Fruit fly (Drosophila melanogaster) whole organism, embryonic: ENCODE data around the gene Rgl.
A peak's percentile ranks its signal among the peaks of the same experiment; 100 is the strongest.

Source experiments
- CG10209 ChIP-seq: fragments of 200-800 bp; sonication (Bioruptor generic); optimal IDR thresholded peaks from 3 replicates; lab custom pipeline; 2017; ENCODE audit warnings: missing biosample characterization, mild to moderate bottlenecking, missing genetic modification characterization, missing genetic modification reagents
- CG12769 ChIP-seq: fragments of 200-800 bp; sonication (Bioruptor generic); optimal IDR thresholded peaks from 2 replicates; lab custom pipeline; 2019; ENCODE audit warnings: missing biosample characterization, mild to moderate bottlenecking, missing genetic modification characterization, moderate library complexity
- CG13296 ChIP-seq: fragments of 200-800 bp; sonication (Bioruptor generic); optimal IDR thresholded peaks from 3 replicates; lab custom pipeline; 2018; ENCODE audit warnings: missing biosample characterization, mild to moderate bottlenecking, missing genetic modification characterization
- CG14965 ChIP-seq: fragments of 200-800 bp; sonication (Bioruptor generic); optimal IDR thresholded peaks from 2 replicates; lab custom pipeline; 2016; ENCODE audit warnings: missing biosample characterization, missing genetic modification characterization, borderline replicate concordance
- CG1529 ChIP-seq: fragments of 200-800 bp; sonication (Bioruptor generic); optimal IDR thresholded peaks from 3 replicates; lab custom pipeline; 2018; ENCODE audit warnings: missing biosample characterization, missing genetic modification characterization
- CG1602 ChIP-seq: fragments of 200-800 bp; sonication (Bioruptor generic); optimal IDR thresholded peaks from 3 replicates; lab custom pipeline; 2016; ENCODE audit warnings: missing biosample characterization, missing genetic modification characterization
- CG1603 ChIP-seq: fragments of 200-800 bp; sonication (Bioruptor generic); optimal IDR thresholded peaks from 2 replicates; lab custom pipeline; 2019; ENCODE audit warnings: missing biosample characterization, mild to moderate bottlenecking, missing genetic modification characterization, moderate library complexity
- CG18262 ChIP-seq: fragments of 200-800 bp; optimal IDR thresholded peaks from 3 replicates; lab custom pipeline; 2019; ENCODE audit warnings: missing biosample characterization, mild to moderate bottlenecking, missing genetic modification characterization, moderate library complexity
- CG18476 ChIP-seq: fragments of 200-800 bp; sonication (Bioruptor generic); optimal IDR thresholded peaks from 2 replicates; lab custom pipeline; 2016; ENCODE audit warnings: missing biosample characterization, mild to moderate bottlenecking, missing genetic modification characterization
- CG18599 ChIP-seq: fragments of 200-800 bp; sonication (Bioruptor generic); optimal IDR thresholded peaks from 3 replicates; lab custom pipeline; 2017; ENCODE audit warnings: missing biosample characterization, missing genetic modification characterization, mild to moderate bottlenecking, moderate library complexity, missing genetic modification reagents
- CG2116 ChIP-seq: fragments of 200-800 bp; sonication (Bioruptor generic); optimal IDR thresholded peaks from 3 replicates; lab custom pipeline; 2018; ENCODE audit warnings: missing biosample characterization, mild to moderate bottlenecking, missing genetic modification characterization
- CG2120 ChIP-seq: fragments of 200-800 bp; sonication (Bioruptor generic); optimal IDR thresholded peaks from 3 replicates; lab custom pipeline; 2016; ENCODE audit warnings: missing biosample characterization, missing genetic modification characterization
- CG2712 ChIP-seq: fragments of 200-800 bp; optimal IDR thresholded peaks from 3 replicates; lab custom pipeline; 2019; ENCODE audit warnings: missing biosample characterization, mild to moderate bottlenecking, missing genetic modification characterization, moderate library complexity
- CG30403 ChIP-seq: fragments of 200-800 bp; sonication (Bioruptor generic); optimal IDR thresholded peaks from 3 replicates; lab custom pipeline; 2016; ENCODE audit warnings: missing biosample characterization, missing genetic modification characterization
- CG3726 ChIP-seq: fragments of 200-800 bp; sonication (Bioruptor generic); IDR thresholded peaks from 3 replicates; pipeline ENCODE4, ENCODE4 v1.3.6; 2022; ENCODE audit warnings: missing biosample characterization, missing genetic modification characterization
- CG4820 ChIP-seq: fragments of 200-800 bp; sonication (Bioruptor generic); optimal IDR thresholded peaks from 3 replicates; lab custom pipeline; 2016; ENCODE audit warnings: missing biosample characterization, missing genetic modification characterization
- CG6765 ChIP-seq: fragments of 200-800 bp; sonication (Bioruptor generic); optimal IDR thresholded peaks from 3 replicates; lab custom pipeline; 2017; ENCODE audit warnings: missing biosample characterization, mild to moderate bottlenecking, missing genetic modification characterization
- CG6813 ChIP-seq: fragments of 200-800 bp; sonication (Bioruptor generic); optimal IDR thresholded peaks from 2 replicates; lab custom pipeline; 2017; ENCODE audit warnings: missing biosample characterization, missing genetic modification characterization, mild to moderate bottlenecking, moderate library complexity, missing genetic modification reagents
- CG6854 ChIP-seq: fragments of 200-800 bp; sonication (Bioruptor generic); optimal IDR thresholded peaks from 3 replicates; lab custom pipeline; 2017; ENCODE audit warnings: missing biosample characterization, mild to moderate bottlenecking, missing genetic modification characterization
- CG8944 ChIP-seq: fragments of 200-800 bp; sonication (Bioruptor generic); optimal IDR thresholded peaks from 3 replicates; lab custom pipeline; 2016; ENCODE audit warnings: missing biosample characterization, missing genetic modification characterization
- CrebB ChIP-seq: fragments of 200-800 bp; sonication (Bioruptor generic); optimal IDR thresholded peaks from 3 replicates; lab custom pipeline; 2018; ENCODE audit warnings: missing biosample characterization, mild to moderate bottlenecking, missing genetic modification characterization
- Fer1 ChIP-seq: fragments of 200-800 bp; sonication (Bioruptor generic); optimal IDR thresholded peaks from 2 replicates; lab custom pipeline; 2017; ENCODE audit warnings: missing biosample characterization, mild to moderate bottlenecking, missing genetic modification characterization
- Hr39 ChIP-seq: fragments of >200 bp; optimal IDR thresholded peaks from 2 replicates; lab custom pipeline; 2017
- Hsf ChIP-seq: fragments of 200-800 bp; sonication (Bioruptor generic); optimal IDR thresholded peaks from 3 replicates; lab custom pipeline; 2016; ENCODE audit warnings: missing biosample characterization, missing genetic modification characterization
- Nf-YB ChIP-seq: fragments of 200-800 bp; sonication (Bioruptor generic); optimal IDR thresholded peaks from 3 replicates; lab custom pipeline; 2019; ENCODE audit warnings: missing biosample characterization, mild to moderate bottlenecking, missing genetic modification characterization, moderate library complexity
- Nf-YC ChIP-seq: fragments of 200-800 bp; optimal IDR thresholded peaks from 3 replicates; lab custom pipeline; 2019; ENCODE audit warnings: missing biosample characterization, mild to moderate bottlenecking, missing genetic modification characterization, moderate library complexity
- Oli ChIP-seq: fragments of 200-800 bp; sonication (Bioruptor generic); optimal IDR thresholded peaks from 2 replicates; lab custom pipeline; 2018; ENCODE audit warnings: missing biosample characterization, mild to moderate bottlenecking, missing genetic modification characterization, moderate library complexity
- Sry-δ ChIP-seq: fragments of 200-800 bp; sonication (Bioruptor generic); optimal IDR thresholded peaks from 2 replicates; lab custom pipeline; 2016; ENCODE audit warnings: missing biosample characterization, missing genetic modification characterization
- Stat92E ChIP-seq, 3 experiments: fragments of >200 bp in 2 of 3; fragments of 200-800 bp in 1 of 3; sonication (Bioruptor generic) in 1 of 3; optimal IDR thresholded peaks; 2 replicates each; lab custom pipeline; 2017 to 2019; ENCODE audit warnings: missing biosample characterization in 3 of 3, missing genetic modification characterization in 3 of 3, mild to moderate bottlenecking in 1 of 3, moderate library complexity in 1 of 3
- Xbp1 ChIP-seq: fragments of 200-800 bp; sonication (Bioruptor generic); optimal IDR thresholded peaks from 3 replicates; lab custom pipeline; 2016; ENCODE audit warnings: missing biosample characterization, mild to moderate bottlenecking, missing genetic modification characterization
- ap ChIP-seq: fragments of 200-800 bp; sonication (Bioruptor generic); IDR thresholded peaks from 2 replicates; pipeline ENCODE4 v1.3.6; 2022; ENCODE audit warnings: missing biosample characterization, missing genetic modification characterization
- ato ChIP-seq: fragments of 200-800 bp; sonication (Bioruptor generic); IDR thresholded peaks from 2 replicates; pipeline ENCODE4 v1.3.6; 2022; ENCODE audit warnings: missing biosample characterization, missing genetic modification characterization; ENCODE audit not compliant: partially characterized antibody
- bab2 ChIP-seq: fragments of 200-800 bp; sonication (Bioruptor generic); optimal IDR thresholded peaks from 2 replicates; lab custom pipeline; 2016; ENCODE audit warnings: missing biosample characterization, missing genetic modification characterization
- cad ChIP-seq: fragments of >200 bp; optimal IDR thresholded peaks from 2 replicates; lab custom pipeline; 2017; ENCODE audit warnings: missing biosample characterization, missing genetic modification characterization
- crol ChIP-seq: fragments of 200-800 bp; sonication (Bioruptor generic); IDR thresholded peaks from 2 replicates; pipeline ENCODE4 v1.3.6; 2022; ENCODE audit warnings: missing biosample characterization, missing genetic modification characterization
- danr ChIP-seq: fragments of 200-800 bp; sonication (Bioruptor generic); IDR thresholded peaks from 2 replicates; pipeline ENCODE4 v1.3.6; 2022; ENCODE audit warnings: missing biosample characterization, missing genetic modification characterization
- dmrt99B ChIP-seq: fragments of 200-800 bp; sonication (Bioruptor generic); optimal IDR thresholded peaks from 2 replicates; lab custom pipeline; 2018; ENCODE audit warnings: missing biosample characterization, mild to moderate bottlenecking, missing genetic modification characterization, moderate library complexity
- dysf ChIP-seq: fragments of 200-800 bp; sonication (Bioruptor generic); IDR thresholded peaks from 3 replicates; pipeline ENCODE4 v1.3.6; 2022; ENCODE audit warnings: missing biosample characterization, missing genetic modification characterization
- emc ChIP-seq: fragments of 200-800 bp; sonication (Bioruptor generic); optimal IDR thresholded peaks from 2 replicates; lab custom pipeline; 2016; ENCODE audit warnings: missing biosample characterization, missing genetic modification characterization
- gro ChIP-seq: fragments of 200-800 bp; sonication (Bioruptor generic); optimal IDR thresholded peaks from 2 replicates; lab custom pipeline; 2016; ENCODE audit warnings: missing biosample characterization, missing genetic modification characterization
- gt ChIP-seq: fragments of 200-800 bp; sonication (Bioruptor generic); IDR thresholded peaks from 2 replicates; pipeline ENCODE4 v1.3.6; 2022; ENCODE audit warnings: missing biosample characterization, missing genetic modification characterization
- insv ChIP-seq, 2 experiments: fragments of 200-800 bp; sonication (Bioruptor generic); optimal IDR thresholded peaks; 3 replicates each; lab custom pipeline; 2016 to 2018; ENCODE audit warnings: missing biosample characterization in 2 of 2, missing genetic modification characterization in 2 of 2
- lab ChIP-seq: fragments of 200-800 bp; sonication (Bioruptor generic); optimal IDR thresholded peaks from 3 replicates; lab custom pipeline; 2017; ENCODE audit warnings: missing biosample characterization, missing genetic modification characterization, mild to moderate bottlenecking, moderate library complexity, missing genetic modification reagents
- lmd ChIP-seq: fragments of 200-800 bp; sonication (Bioruptor generic); IDR thresholded peaks from 2 replicates; pipeline ENCODE4 v1.3.6; 2022; ENCODE audit warnings: missing biosample characterization, missing genetic modification characterization
- nom ChIP-seq: fragments of 200-800 bp; sonication (Bioruptor generic); optimal IDR thresholded peaks from 2 replicates; lab custom pipeline; 2017; ENCODE audit warnings: missing biosample characterization, missing genetic modification characterization, mild to moderate bottlenecking, moderate library complexity, missing genetic modification reagents
- onecut ChIP-seq: fragments of 200-800 bp; sonication (Bioruptor generic); IDR thresholded peaks from 2 replicates; pipeline ENCODE4 v1.3.6; 2022; ENCODE audit warnings: missing biosample characterization, missing genetic modification characterization
- pho ChIP-seq: fragments of 200-800 bp; sonication (Bioruptor generic); optimal IDR thresholded peaks from 2 replicates; lab custom pipeline; 2016; ENCODE audit warnings: missing biosample characterization, missing genetic modification characterization
- schlank ChIP-seq: fragments of 200-800 bp; sonication (Bioruptor generic); optimal IDR thresholded peaks from 2 replicates; lab custom pipeline; 2018; ENCODE audit warnings: missing biosample characterization, mild to moderate bottlenecking, missing genetic modification characterization
- sim ChIP-seq: fragments of 200-800 bp; sonication (Bioruptor generic); IDR thresholded peaks from 2 replicates; pipeline ENCODE4 v1.3.6; 2022; ENCODE audit warnings: missing biosample characterization, missing genetic modification characterization
- sima ChIP-seq: fragments of 200-800 bp; sonication (Bioruptor generic); optimal IDR thresholded peaks from 2 replicates; lab custom pipeline; 2016; ENCODE audit warnings: missing biosample characterization, missing genetic modification characterization
- tna ChIP-seq: fragments of 200-800 bp; sonication (Bioruptor generic); IDR thresholded peaks from 2 replicates; pipeline ENCODE4 v1.3.6; 2022; ENCODE audit warnings: missing biosample characterization, missing genetic modification characterization; ENCODE audit not compliant: partially characterized antibody
- zen ChIP-seq: fragments of 200-800 bp; sonication (Bioruptor generic); optimal IDR thresholded peaks from 3 replicates; lab custom pipeline; 2018; ENCODE audit warnings: missing biosample characterization, mild to moderate bottlenecking, missing genetic modification characterization, moderate library complexity

The Rgl gene

DNA sequence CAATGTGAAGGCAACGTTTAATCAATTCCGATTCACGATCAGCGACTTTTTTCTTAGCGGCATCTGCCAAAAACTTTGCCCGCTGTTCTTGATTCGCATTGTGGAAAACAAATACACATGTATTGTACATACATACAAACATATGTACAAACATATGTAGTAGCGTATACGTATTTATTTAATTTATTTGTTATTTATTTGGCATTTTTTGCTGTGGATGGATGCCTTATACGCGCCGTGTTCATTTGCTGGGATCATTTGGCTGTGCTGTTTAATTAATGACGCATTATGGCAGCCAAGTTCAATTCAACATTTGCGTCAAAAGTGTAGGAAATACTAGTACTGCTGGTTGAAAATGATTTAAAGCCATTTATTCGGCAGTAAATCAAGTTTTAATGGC is 12.4 kb downstream of the Rgl start (continued):
- TF ChIP-seq CG12769 (tag; lab: Kevin White, UChicago) (peak; percentile 56), CG18262 (tag; lab: Kevin White, UChicago) (no peak), lmd (no peak), CG10209 (peak; percentile 25), CG2120 (GFP tag; lab: Kevin White, UChicago) (peak; percentile 36), gt (GFP tag; lab: Robert Waterston, UW) (no peak), CG6854 (GFP tag; lab: Kevin White, UChicago) (peak; percentile 30), CG6813 (GFP tag; lab: Kevin White, UChicago) (peak; percentile 37), danr (GFP tag; lab: Robert Waterston, UW) (no peak), onecut (GFP tag; lab: Robert Waterston, UW) (no peak), insv (GFP tag; optimal IDR thresholded peaks at IDR 0.05; lab: Kevin White, UChicago) (no peak), ato (GFP tag; lab: Robert Waterston, UW) (no peak), schlank (tag; lab: Kevin White, UChicago) (peak; percentile 34), CG18476 (GFP tag; lab: Kevin White, UChicago) (no peak), dysf (GFP tag; lab: Robert Waterston, UW) (no peak), Sry-δ (GFP tag; lab: Kevin White, UChicago) (no peak), Stat92E (GFP tag; optimal IDR thresholded peaks at IDR 0.05; lab: Kevin White, UChicago) (no peak), Fer1 (GFP tag; lab: Kevin White, UChicago) (peak; percentile 64), CG2712 (no peak), CG4820 (GFP tag; lab: Kevin White, UChicago) (no peak), gro (GFP tag; lab: Kevin White, UChicago) (peak; percentile 11), cad (no peak), CG3726 (GFP tag; lab: Robert Waterston, UW) (no peak), pho (no peak), CG1603 (no peak), Nf-YB (no peak), CG14965 (GFP tag; lab: Kevin White, UChicago) (no peak), CG30403 (GFP tag; lab: Kevin White, UChicago) (no peak), CG1602 (GFP tag; lab: Kevin White, UChicago) (no peak), tna (no peak), bab2 (GFP tag; lab: Kevin White, UChicago) (no peak), Xbp1 (no peak), CrebB (peak; percentile 21), CG18599 (GFP tag; lab: Kevin White, UChicago) (peak; percentile 75), Hr39 (lab: Kevin White, UChicago) (no peak), dmrt99B (no peak), ap (GFP tag; lab: Robert Waterston, UW) (no peak), Hsf (no peak), CG6765 (GFP tag; lab: Kevin White, UChicago) (peak; percentile 32), lab (GFP tag; lab: Kevin White, UChicago) (peak; percentile 82), Oli (tag; lab: Kevin White, UChicago) (no peak), sima (GFP tag; lab: Kevin White, UChicago) (no peak), crol (GFP tag; lab: Robert Waterston, UW) (no peak), Nf-YC (tag; lab: Kevin White, UChicago) (no peak), CG2116 (GFP tag; lab: Kevin White, UChicago) (no peak), zen (tag; lab: Kevin White, UChicago) (no peak), CG13296 (peak; percentile 54), emc (GFP tag; lab: Kevin White, UChicago) (no peak), sim (no peak), CG1529 (GFP tag; lab: Kevin White, UChicago) (no peak), CG8944 (GFP tag; lab: Kevin White, UChicago) (no peak), nom (GFP tag; lab: Kevin White, UChicago) (no peak)
